Worm (Caenorhabditis elegans) whole organism, L4/young adult: ENCODE results near the gene C18H7.6.

Experiments
- W03F9.2 ChIP-seq: fragments of 150-350 bp; optimal IDR thresholded peaks from 2 replicates; lab custom pipeline; 2014; ENCODE audit warnings: missing biosample characterization, missing genetic modification characterization
- dao-5 ChIP-seq: sonication (generic microtip); optimal IDR thresholded peaks from 2 replicates; lab custom pipeline; 2016; ENCODE audit warnings: missing genotype, missing genetic modification characterization, moderate library complexity, missing compliant biosample characterization
- him-1 ChIP-seq: sonication (generic microtip); optimal IDR thresholded peaks from 2 replicates; lab custom pipeline; 2016; ENCODE audit warnings: missing genotype, missing genetic modification reagents, missing genetic modification characterization, missing compliant biosample characterization

The C18H7.6 gene

ce11 chrIV:606055-606454, 13.8 kb upstream of the C18H7.6 start, which contains the start of gene inx-18:
Gene inx-18, plus strand, starts transcription at chrIV:606355.
- TF ChIP-seq dao-5 (tag; lab: Kevin White, UChicago), result no peak
- no peak for TF ChIP-seq W03F9.2 (tag; lab: Kevin White, UChicago)
- TF ChIP-seq him-1 (tag; lab: Kevin White, UChicago), result no peak

- TF ChIP-seq him-1 (tag; lab: Kevin White, UChicago) (no peak), dao-5 (tag; lab: Kevin White, UChicago) (no peak), W03F9.2 (tag; lab: Kevin White, UChicago) (no peak)
Measured at ce11 chrIV:605431-605830, 13.1 kb upstream of the C18H7.6 start.

- TF ChIP-seq dao-5 (tag; lab: Kevin White, UChicago) (no peak), him-1 (tag; lab: Kevin White, UChicago) (no peak), W03F9.2 (tag; lab: Kevin White, UChicago) (no peak)
Measured at ce11 chrIV:604817-605216, 12.5 kb upstream of the C18H7.6 start.

DNA sequence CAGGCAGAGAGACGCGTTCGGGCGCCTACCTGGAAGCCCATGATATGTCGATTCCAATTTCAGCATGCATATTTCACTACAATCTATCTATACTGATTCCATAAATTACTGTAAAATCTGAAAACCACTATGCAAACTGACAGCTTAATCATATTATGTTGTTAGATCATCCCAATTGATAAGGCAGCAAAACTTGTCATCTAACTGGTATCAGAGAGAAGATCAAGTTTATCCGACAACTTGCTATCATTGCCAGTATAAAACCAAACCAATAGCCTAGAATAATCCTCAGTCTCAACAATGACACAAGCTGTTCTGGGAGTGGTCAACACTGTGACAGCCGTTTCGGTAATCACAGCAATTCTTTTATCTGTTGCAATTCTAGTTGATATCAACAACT, 11.9 kb upstream of the C18H7.6 start, which contains the start of gene col-102:
Gene col-102, plus strand, starts transcription at position 301 of the 400 bp plus-strand sequence.
- no peak for TF ChIP-seq dao-5 (tag; lab: Kevin White, UChicago)

DNA sequence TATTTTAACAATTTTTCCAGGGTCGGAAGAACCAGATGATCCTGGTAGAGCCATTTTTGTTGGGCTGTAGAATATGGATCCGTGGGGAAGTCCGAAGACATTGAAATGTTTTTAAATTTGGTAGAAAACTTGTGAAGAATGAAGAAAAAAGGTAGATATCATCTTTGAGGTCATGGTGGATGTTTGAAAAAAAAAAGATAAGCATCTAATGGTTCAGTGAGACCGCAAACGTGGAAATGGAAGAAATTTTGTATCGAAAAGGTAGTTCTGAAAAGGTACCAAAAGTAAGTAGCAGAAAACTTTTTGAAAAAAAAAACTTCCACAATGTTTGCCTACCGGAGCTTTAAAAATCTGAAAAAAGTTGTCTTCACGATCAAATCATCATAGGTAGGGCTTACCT, 11.3 kb upstream of the C18H7.6 start, which contains the start of gene prmt-4:
Gene prmt-4, minus strand, starts transcription at position 101 of the 400 bp plus-strand sequence.
- TF ChIP-seq him-1 (tag; lab: Kevin White, UChicago) (no peak), dao-5 (tag; lab: Kevin White, UChicago) (no peak), W03F9.2 (tag; lab: Kevin White, UChicago) (no peak)

ce11 chrIV:601595-601994, 9.3 kb upstream of the C18H7.6 start, which contains the start of gene srt-59:
Gene srt-59, minus strand, starts transcription at chrIV:601695.
- TF ChIP-seq him-1 (tag; lab: Kevin White, UChicago) (no peak), W03F9.2 (tag; lab: Kevin White, UChicago) (no peak), dao-5 (tag; lab: Kevin White, UChicago) (no peak)

DNA sequence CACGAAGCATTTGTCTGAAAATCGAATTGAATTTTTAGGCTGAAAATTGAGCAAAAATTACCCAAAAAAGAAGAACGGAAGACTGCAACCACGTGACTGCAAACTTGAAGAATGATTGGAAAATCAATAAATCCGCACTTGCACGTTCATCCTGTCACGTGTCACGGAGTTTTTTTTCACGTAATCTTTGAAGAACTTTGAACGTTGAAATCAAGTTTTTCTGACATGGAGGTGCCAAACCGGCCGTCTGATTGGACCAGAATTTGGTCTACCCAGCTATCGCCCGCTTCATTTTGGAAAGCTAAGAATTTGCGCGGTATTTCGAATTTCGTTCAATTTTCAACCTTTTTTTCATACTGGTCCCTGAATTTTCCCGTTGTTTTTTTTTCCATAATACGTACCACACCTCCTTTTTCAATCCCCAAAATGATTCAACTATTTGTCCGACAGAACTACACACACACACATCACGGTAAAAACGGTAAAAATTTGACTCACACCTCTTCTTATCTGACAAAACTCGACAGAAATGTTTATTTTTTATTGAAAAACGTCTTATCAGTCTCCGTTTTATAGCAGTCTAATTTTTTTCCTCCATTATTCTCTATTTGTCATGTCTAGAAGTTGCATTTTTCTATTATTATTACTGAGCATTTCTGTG, 4.1 kb upstream of the C18H7.6 start, which contains the start of the genes C18H7.7 and C18H7.11:
Gene C18H7.7, minus strand, starts transcription at position 101 of the 661 bp plus-strand sequence.
Gene C18H7.11, plus strand, starts transcription at position 611 of the 661 bp plus-strand sequence.
- TF ChIP-seq him-1 (tag; lab: Kevin White, UChicago) (no peak), dao-5 (tag; lab: Kevin White, UChicago) (no peak), W03F9.2 (tag; lab: Kevin White, UChicago) (no peak)

DNA sequence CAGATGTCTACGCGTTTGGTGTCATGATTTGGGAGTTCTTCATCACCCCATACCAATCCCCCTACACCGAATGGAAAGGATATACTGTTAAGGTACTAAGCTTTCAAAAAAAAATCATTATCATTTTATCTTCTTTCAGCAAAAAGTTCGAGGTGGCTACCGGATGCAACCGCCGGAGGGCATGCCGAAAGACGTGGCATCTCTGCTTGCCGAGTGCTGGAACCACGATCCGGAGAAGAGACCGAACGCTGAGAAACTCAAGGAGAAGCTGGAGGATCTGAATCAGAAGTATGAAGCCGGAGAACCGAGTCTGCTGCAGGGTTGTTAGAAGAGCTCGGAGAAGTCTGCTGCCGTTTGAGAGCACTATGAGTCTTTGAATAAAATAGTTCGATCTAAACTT, 2.6 kb upstream of the C18H7.6 start:
- no peak for TF ChIP-seq W03F9.2 (tag; lab: Kevin White, UChicago)
- no peak for TF ChIP-seq dao-5 (tag; lab: Kevin White, UChicago)
- no peak for TF ChIP-seq him-1 (tag; lab: Kevin White, UChicago)

DNA sequence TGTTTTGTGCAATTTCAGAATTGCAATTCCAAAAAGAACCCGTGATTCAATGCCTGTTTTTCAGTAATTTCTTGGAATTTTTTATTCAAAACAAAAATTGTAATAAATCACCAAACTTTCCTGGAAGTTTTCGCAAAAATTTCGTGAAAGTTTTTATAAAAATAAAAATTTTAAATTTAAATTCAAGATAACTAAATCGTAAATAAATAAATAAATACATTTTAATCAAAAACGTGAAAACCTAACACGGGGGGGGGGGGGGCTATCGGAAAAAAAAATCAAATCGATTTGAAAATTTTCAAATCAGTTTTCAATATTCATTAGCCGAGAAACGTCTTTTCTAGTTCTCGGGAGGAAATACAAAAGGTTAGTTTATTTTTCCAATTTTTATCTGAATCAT, 744 bp upstream of the C18H7.6 start, which contains the start of gene C18H7.4:
Gene C18H7.4, plus strand, starts transcription at position 301 of the 400 bp plus-strand sequence.
- TF ChIP-seq him-1 (tag; lab: Kevin White, UChicago), result no peak
- no peak for TF ChIP-seq W03F9.2 (tag; lab: Kevin White, UChicago)
- TF ChIP-seq dao-5 (tag; lab: Kevin White, UChicago), result no peak

- TF ChIP-seq W03F9.2 (tag; lab: Kevin White, UChicago) (no peak), him-1 (tag; lab: Kevin White, UChicago) (no peak), dao-5 (tag; lab: Kevin White, UChicago) (no peak)
Measured at ce11 chrIV:587729-588128, 4.6 kb downstream of the C18H7.6 start, which contains the start of gene C18H7.12. Gene C18H7.12, minus strand, starts transcription at chrIV:587829.

DNA sequence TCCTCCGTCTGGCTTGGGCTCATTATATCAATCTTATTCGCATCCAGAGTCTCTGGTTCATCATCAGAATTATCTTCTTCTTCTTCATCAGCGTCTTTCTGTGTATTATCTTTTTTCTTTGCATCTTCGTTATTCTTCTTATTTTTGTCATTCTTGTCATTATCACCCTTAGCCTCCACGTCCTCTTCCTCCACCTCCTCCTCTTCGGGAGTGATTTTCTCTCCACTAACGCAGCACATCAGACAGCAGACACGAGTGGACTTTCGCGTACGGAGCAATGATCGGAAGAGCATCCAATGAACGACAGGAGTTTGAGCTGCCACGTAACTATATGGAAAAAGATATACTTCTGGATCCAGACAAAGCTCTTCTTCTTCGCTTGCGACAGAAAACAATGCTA, 8.2 kb downstream of the C18H7.6 start:
- TF ChIP-seq dao-5 (tag; lab: Kevin White, UChicago), result no peak
- no peak for TF ChIP-seq him-1 (tag; lab: Kevin White, UChicago)
- TF ChIP-seq W03F9.2 (tag; lab: Kevin White, UChicago), result no peak

ce11 chrIV:582130-582529, 10.2 kb downstream of the C18H7.6 start, which contains the start of gene F56A11.6:
Gene F56A11.6, minus strand, starts transcription at chrIV:582230.
- TF ChIP-seq him-1 (tag; lab: Kevin White, UChicago) (no peak), dao-5 (tag; lab: Kevin White, UChicago) (no peak), W03F9.2 (tag; lab: Kevin White, UChicago) (no peak)

DNA sequence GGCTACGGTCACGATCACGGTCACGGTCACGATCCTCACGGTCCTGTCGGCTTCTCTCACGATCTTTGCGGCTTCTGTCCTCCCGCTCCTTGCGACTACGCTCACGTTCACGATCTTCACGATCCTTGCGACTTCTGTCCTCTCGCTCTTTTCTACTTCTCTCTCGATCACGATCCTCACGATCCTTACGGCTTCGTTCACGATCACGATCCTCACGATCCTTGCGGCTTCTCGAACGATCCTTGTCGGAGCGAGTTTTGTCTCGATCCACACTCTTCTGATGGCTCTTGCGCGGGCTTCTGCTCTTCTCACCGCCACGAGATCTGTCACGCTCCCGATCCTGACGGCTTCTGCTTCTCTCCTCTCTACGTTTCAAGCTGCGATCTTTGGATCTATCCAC, 11.8 kb downstream of the C18H7.6 start:
- TF ChIP-seq dao-5 (tag; lab: Kevin White, UChicago) (no peak), W03F9.2 (tag; lab: Kevin White, UChicago) (no peak), him-1 (tag; lab: Kevin White, UChicago) (no peak)

DNA sequence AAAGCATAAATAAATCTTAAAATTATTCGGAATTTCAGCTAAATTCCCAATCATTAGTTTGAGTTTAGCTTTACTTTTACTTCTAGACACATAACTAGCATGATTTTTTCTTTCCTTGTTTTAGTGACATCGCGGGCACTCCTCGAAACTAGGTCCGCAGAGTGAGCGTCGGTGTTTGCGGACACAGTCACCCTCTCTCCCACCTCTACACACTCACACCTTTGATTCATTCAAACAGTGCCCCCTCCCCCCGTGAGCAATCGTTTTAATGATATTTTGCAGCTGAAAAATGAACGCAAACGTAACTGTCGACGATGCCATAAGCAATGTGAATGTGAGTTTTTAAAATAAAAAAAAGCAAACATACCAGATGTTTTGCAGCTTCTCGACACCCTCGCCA, 19.8 kb downstream of the C18H7.6 start, which contains the start of gene gex-2:
Gene gex-2, plus strand, starts transcription at position 283 of the 400 bp plus-strand sequence.
- TF ChIP-seq dao-5 (tag; lab: Kevin White, UChicago), result no peak
- TF ChIP-seq W03F9.2 (tag; lab: Kevin White, UChicago), result no peak
- no peak for TF ChIP-seq him-1 (tag; lab: Kevin White, UChicago)
